Fruit fly (Drosophila melanogaster) Kc167 (cell line): Measurements from ENCODE around the gene Fdx1.

ENCODE experiments used
- Myc ChIP-seq: fragments of >200 bp; optimal IDR thresholded peaks from 2 replicates; lab custom pipeline; 2017; ENCODE audit warnings: missing external identifiers
- Sin3A ChIP-seq: fragments of >200 bp; optimal IDR thresholded peaks from 2 replicates; lab custom pipeline; 2018; ENCODE audit warnings: missing external identifiers
- ttk ChIP-seq: sonication (Bioruptor generic); optimal IDR thresholded peaks from 2 replicates; lab custom pipeline; 2017; ENCODE audit warnings: missing external identifiers

- TF ChIP-seq Myc (lab: Kevin White, UChicago): no peak
- TF ChIP-seq Sin3A (lab: Kevin White, UChicago): no peak
- TF ChIP-seq ttk (lab: Kevin White, UChicago): no peak
Measured at dm6 chr3L:9396704-9397103, 25.7 kb upstream of the Fdx1 start.
